Worm (Caenorhabditis elegans) whole organism, L3 larva: ENCODE data around the gene srh-24.

ENCODE experiments used
- ama-1 ChIP-seq: fragments of 150-350 bp; optimal IDR thresholded peaks from 2 replicates; lab custom pipeline; 2018
- daf-12 ChIP-seq: fragments of 150-350 bp; optimal IDR thresholded peaks from 2 replicates; lab custom pipeline; 2014; ENCODE audit warnings: missing biosample characterization, missing genetic modification reagents, missing genetic modification characterization
- elt-1 ChIP-seq: fragments of 150-350 bp; optimal IDR thresholded peaks from 2 replicates; lab custom pipeline; 2014; ENCODE audit warnings: missing biosample characterization, missing genetic modification characterization
- fkh-10 ChIP-seq: sonication (generic microtip); optimal IDR thresholded peaks from 2 replicates; lab custom pipeline; 2017; ENCODE audit warnings: missing biosample characterization, missing genetic modification reagents, missing genetic modification characterization
- sea-2 ChIP-seq: fragments of 150-350 bp; sonication (generic microtip); optimal IDR thresholded peaks from 4 replicates; lab custom pipeline; 2014; ENCODE audit warnings: missing biosample characterization, missing genetic modification reagents, missing genetic modification characterization
- snpc-4 ChIP-seq: fragments of 150-350 bp; optimal IDR thresholded peaks from 2 replicates; lab custom pipeline; 2014; ENCODE audit warnings: missing biosample characterization, missing genetic modification characterization

DNA sequence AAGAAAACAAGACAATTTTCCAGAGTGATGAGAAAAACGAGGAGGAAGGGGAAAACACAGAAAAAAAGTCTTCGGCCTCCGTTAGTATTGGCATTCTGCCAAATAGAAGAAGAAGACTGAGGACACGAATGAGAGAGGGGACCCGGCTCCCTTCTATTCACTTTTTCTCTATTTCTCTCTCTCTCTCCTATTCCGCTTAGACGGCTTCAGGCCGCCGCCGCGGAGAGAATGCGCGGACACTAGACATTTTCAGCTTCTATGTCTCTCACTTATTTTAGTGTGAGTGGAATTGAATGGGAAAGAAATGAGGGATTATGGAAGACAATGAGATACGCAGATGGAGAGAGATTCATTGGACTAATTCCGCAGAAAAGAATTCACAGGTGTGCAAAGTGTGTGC lies 46.0 kb upstream of the srh-24 start:
- TF ChIP-seq sea-2 (GFP tag; lab: Kevin White, UChicago) (no peak), fkh-10 (GFP tag; lab: Kevin White, UChicago) (no peak), elt-1 (no peak), snpc-4 (tag; lab: Kevin White, UChicago) (no peak), daf-12 (no peak), ama-1 (no peak)
